Worm (Caenorhabditis elegans): ENCODE results near the gene K07E3.4.
A peak's percentile ranks its signal among the peaks of the same experiment; 100 is the strongest.

K07E3.4 gene

DNA sequence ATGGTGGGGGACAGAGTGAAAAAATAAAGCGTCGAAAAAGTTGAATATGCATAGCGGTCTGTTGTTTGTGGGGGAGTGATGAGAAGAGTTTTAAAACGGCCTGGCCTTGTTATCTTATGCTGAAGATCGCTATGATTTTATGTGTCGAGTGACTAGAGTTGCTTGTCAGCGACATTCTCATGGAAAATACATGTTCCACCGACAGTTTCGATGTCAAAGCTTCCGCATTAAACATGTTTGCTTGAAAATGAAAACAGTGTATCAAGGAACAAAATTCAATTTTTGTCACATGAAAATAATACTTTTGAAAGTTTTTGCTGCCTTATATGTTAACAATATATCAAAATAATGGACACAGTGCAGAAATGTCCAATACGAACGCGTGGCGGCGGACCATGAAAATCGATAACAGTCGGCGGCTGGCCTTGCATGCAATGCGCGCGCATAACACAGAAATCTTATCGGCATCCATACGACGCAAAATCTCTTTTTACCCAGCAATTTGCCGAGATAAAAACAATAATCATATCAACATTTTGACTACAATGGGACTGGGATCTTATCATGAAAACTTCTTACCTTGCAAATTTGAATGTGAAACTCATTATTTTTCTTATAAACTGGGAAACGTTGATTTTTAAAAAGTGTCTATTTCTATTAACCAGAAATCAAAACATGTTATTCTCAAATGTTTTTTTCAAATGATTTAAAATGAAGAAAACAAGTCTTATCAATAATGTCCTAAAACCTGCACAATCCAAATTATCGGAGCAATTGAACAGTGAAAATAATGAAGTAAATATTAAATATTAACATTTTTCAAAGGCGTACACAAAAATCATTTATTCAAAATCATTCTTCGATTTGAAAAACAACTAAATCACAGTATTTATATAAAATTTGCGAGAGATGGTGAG, 3.2 kb upstream of the K07E3.4 start:
- TF ChIP-seq egl-43 (GFP tag; IDR thresholded peaks at IDR 0.05) = no peak
- peak; percentile 45 for TF ChIP-seq mep-1 (tag; optimal IDR thresholded peaks at IDR 0.05)
- no peak for TF ChIP-seq pha-4 (GFP tag; IDR thresholded peaks at IDR 0.05)
- no peak for TF ChIP-seq pha-4 (tag; optimal IDR thresholded peaks at IDR 0.05)
- TF ChIP-seq dmd-6 (GFP tag; IDR thresholded peaks at IDR 0.05) = peak; percentile 22; the same call in 1 of the 2 replicates
- peak; percentile 15 for TF ChIP-seq hlh-11 (tag; optimal IDR thresholded peaks at IDR 0.05)
- no peak for TF ChIP-seq lin-29 (GFP tag; IDR thresholded peaks at IDR 0.05)
- TF ChIP-seq daf-16 (GFP tag; optimal IDR thresholded peaks at IDR 0.05) = no peak
- peak; percentile 87 for TF ChIP-seq daf-16 (tag; optimal IDR thresholded peaks at IDR 0.05)
- TF ChIP-seq ceh-28 (tag; optimal IDR thresholded peaks at IDR 0.05) = peak; percentile 18
- peak in 1 of 2 experiments; percentile 19 for TF ChIP-seq lsy-2 (tag; optimal IDR thresholded peaks at IDR 0.05)
- TF ChIP-seq dve-1 (tag; optimal IDR thresholded peaks at IDR 0.05; ENCODE audit: insufficient read depth) = peak; percentile 21
- TF ChIP-seq aha-1 (tag) = peak; percentile 87
- no peak for TF ChIP-seq Y75B8A.6 (GFP tag; IDR thresholded peaks at IDR 0.05)
- peak; percentile 16 for TF ChIP-seq nhr-28 (tag; optimal IDR thresholded peaks at IDR 0.05)
- TF ChIP-seq zag-1 (tag; optimal IDR thresholded peaks at IDR 0.05) = no peak
- peak in 1 of 2 experiments; percentile 54 for TF ChIP-seq unc-62 (GFP tag; optimal IDR thresholded peaks at IDR 0.05 in 1 of 2)
- TF ChIP-seq unc-62 (tag; optimal IDR thresholded peaks at IDR 0.05) = no peak
- peak; percentile 2 for TF ChIP-seq T20F7.1 (GFP tag; optimal IDR thresholded peaks at IDR 0.05)
- peak; percentile 36; the same call in 1 of the 2 replicates for TF ChIP-seq lin-38 (GFP tag; IDR thresholded peaks at IDR 0.05)
- 0 out of 2 replicates have a peak, but pooled peaks have one; percentile 27 for TF ChIP-seq ceh-20 (GFP tag; IDR thresholded peaks at IDR 0.05)
- TF ChIP-seq zfp-3 (GFP tag; conservative IDR thresholded peaks at IDR 0.05) = peak; percentile 89; the same call in 1 of the 2 replicates
- peak; percentile 47; the same call in 1 of the 2 replicates for TF ChIP-seq T26A8.4 (GFP tag; IDR thresholded peaks at IDR 0.05)

- TF ChIP-seq madf-9 (GFP tag; conservative IDR thresholded peaks at IDR 0.05) (no peak), cey-2 (tag; optimal IDR thresholded peaks at IDR 0.05; ENCODE audit: borderline replicate concordance, insufficient read depth) (no peak), lin-1 (GFP tag; IDR thresholded peaks at IDR 0.05) (no peak), F26F4.8 (GFP tag; conservative IDR thresholded peaks at IDR 0.05) (no peak), arid-1 (GFP tag; conservative IDR thresholded peaks at IDR 0.05) (no peak), vab-7 (GFP tag; IDR thresholded peaks at IDR 0.05) (no peak), D1046.2 (GFP tag; IDR thresholded peaks at IDR 0.05) (no peak)
These were observed 2.6 kb upstream of the K07E3.4 start, which contains the start of gene dao-3 for ce11 chrX:8086450-8086724. dao-3 (minus strand) TSS chrX:8086550.

DNA sequence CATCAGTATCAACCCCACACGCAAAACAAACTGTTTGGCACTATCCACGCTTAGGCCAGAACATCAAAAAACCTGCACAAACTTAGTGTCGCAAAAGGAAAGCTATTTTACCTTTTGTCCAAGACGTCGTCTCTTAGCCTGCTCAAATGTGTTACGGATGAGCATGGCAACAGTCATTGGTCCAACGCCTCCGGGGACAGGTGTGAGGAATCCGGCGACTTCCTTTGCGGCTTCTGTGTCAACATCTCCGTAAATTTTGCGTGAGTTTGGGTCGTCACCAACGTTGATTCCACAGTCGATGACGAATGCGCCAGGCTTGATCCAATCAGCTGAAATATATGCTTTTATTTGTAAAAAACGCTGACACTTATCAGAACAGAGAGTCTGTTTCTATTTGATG, 851 bp upstream of the K07E3.4 start:
- TF ChIP-seq zip-11 (GFP tag; IDR thresholded peaks at IDR 0.05) = no peak
- no peak for TF ChIP-seq cey-2 (tag; optimal IDR thresholded peaks at IDR 0.05; ENCODE audit: borderline replicate concordance, insufficient read depth)
- no peak for TF ChIP-seq unc-130 (GFP tag; optimal IDR thresholded peaks at IDR 0.05)
- no peak for TF ChIP-seq zfp-2 (tag; optimal IDR thresholded peaks at IDR 0.05)
- no peak for TF ChIP-seq pqm-1 (tag; optimal IDR thresholded peaks at IDR 0.05)
- no peak for TF ChIP-seq daf-19 (GFP tag; conservative IDR thresholded peaks at IDR 0.05)
- no peak for TF ChIP-seq ama-1 (optimal IDR thresholded peaks at IDR 0.05)
- TF ChIP-seq aha-1 (tag) = peak; percentile 97
- TF ChIP-seq spr-3 (GFP tag; optimal IDR thresholded peaks at IDR 0.05) = no peak
- TF ChIP-seq nhr-42 (GFP tag; IDR thresholded peaks at IDR 0.05) = no peak
- no peak for TF ChIP-seq ceh-28 (tag; optimal IDR thresholded peaks at IDR 0.05)
- TF ChIP-seq Y105C5A.15 (GFP tag; IDR thresholded peaks at IDR 0.05) = no peak
- no peak for TF ChIP-seq snpc-1.2 (GFP tag; IDR thresholded peaks at IDR 0.05)
- TF ChIP-seq daf-16 (GFP tag; optimal IDR thresholded peaks at IDR 0.05) = no peak
- TF ChIP-seq daf-16 (tag; optimal IDR thresholded peaks at IDR 0.05) = peak; percentile 2
- TF ChIP-seq spr-1 (tag; optimal IDR thresholded peaks at IDR 0.05) = no peak
- TF ChIP-seq egl-43 (GFP tag; IDR thresholded peaks at IDR 0.05) = no peak
- TF ChIP-seq nhr-28 (tag; optimal IDR thresholded peaks at IDR 0.05) = peak; percentile 16
- no peak for TF ChIP-seq unc-39 (tag; optimal IDR thresholded peaks at IDR 0.05)
- TF ChIP-seq saeg-2 (GFP tag; IDR thresholded peaks at IDR 0.05) = no peak
- no peak for TF ChIP-seq tra-1 (GFP tag; IDR thresholded peaks at IDR 0.05)
- TF ChIP-seq php-3 (GFP tag; IDR thresholded peaks at IDR 0.05) = no peak
- TF ChIP-seq attf-4 (tag; optimal IDR thresholded peaks at IDR 0.05) = no peak
- TF ChIP-seq unc-62 (GFP tag; optimal IDR thresholded peaks at IDR 0.05 in 1 of 2) = no peak
- no peak for TF ChIP-seq unc-62 (tag; optimal IDR thresholded peaks at IDR 0.05)
- no peak for TF ChIP-seq jun-1 (tag; optimal IDR thresholded peaks at IDR 0.05)

Data from whole organism, L4 larva.